Worm (Caenorhabditis elegans): ENCODE measurements around the gene rsp-8.

The rsp-8 gene

DNA sequence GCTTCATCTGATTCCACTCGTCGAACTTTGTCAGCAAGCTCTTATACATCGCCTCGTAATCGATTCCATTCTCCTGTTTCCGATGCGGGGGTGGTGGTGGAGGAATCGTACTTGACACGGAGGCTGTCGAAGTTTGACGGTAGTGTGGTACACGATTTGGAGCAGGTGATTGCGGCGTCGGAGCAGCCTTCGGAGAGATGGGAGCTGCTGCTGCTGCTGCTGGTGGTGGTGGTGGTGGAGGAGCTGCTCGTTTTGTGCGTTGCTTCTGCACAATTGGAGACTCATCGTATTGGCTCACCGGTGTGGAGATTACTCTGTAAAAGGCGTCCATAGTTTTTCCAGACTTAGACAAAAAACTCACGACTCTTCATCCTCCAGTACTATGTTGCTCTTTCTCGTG lies 48.0 kb downstream of the rsp-8 start:
- TF ChIP-seq zfh-2 (GFP tag; conservative IDR thresholded peaks at IDR 0.05): peak; percentile 81
- peak; percentile 66 for TF ChIP-seq egrh-3 (GFP tag; IDR thresholded peaks at IDR 0.05)
- TF ChIP-seq rec-8 (tag; optimal IDR thresholded peaks at IDR 0.05): no peak
- 0 out of 2 replicates have a peak, but pooled peaks have one; percentile 25 for TF ChIP-seq ekl-4 (GFP tag; IDR thresholded peaks at IDR 0.05)

DNA sequence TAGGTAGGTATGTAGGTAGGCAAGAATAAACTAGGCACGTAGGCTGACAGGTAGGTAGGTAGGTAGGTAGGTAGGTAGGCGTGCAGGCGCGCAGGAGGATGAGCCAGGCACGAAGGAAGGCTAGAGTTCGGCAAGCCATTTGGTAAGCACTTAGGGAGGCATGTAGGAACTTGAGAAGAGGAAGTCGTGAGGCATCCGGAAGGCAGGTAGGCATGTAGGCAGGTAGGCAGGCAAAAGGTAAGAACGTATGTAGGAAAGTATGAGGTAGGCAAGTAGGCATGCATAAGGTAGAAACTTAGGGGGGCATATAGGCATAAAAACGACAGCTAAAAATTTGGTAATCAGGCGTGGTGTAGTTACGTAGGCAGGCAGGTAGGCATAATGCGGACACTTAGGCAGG lies 49.9 kb downstream of the rsp-8 start:
- TF ChIP-seq zfh-2 (GFP tag; conservative IDR thresholded peaks at IDR 0.05): 0 out of 2 replicates have a peak, but pooled peaks have one; percentile 23
- TF ChIP-seq atf-7 (tag; optimal IDR thresholded peaks at IDR 0.05): no peak
- no peak for TF ChIP-seq F55B11.4 (tag; optimal IDR thresholded peaks at IDR 0.05; ENCODE audit: borderline replicate concordance, insufficient read depth)
- no peak for TF ChIP-seq ets-4 (GFP tag; optimal IDR thresholded peaks at IDR 0.05)
- TF ChIP-seq fkh-3 (tag; optimal IDR thresholded peaks at IDR 0.05): no peak

ce11 chrIII:11878751-11879150 lies 52.5 kb downstream of the rsp-8 start, which contains the start of gene Y56A3A.6:
Gene Y56A3A.6, minus strand, starts transcription at chrIII:11878803.
- no peak for TF ChIP-seq T07F8.4 (tag; optimal IDR thresholded peaks at IDR 0.05)
- TF ChIP-seq aptf-3 (GFP tag; IDR thresholded peaks at IDR 0.05): no peak
- no peak for TF ChIP-seq let-526 (GFP tag; IDR thresholded peaks at IDR 0.05)
- no peak for TF ChIP-seq pha-4 (tag; optimal IDR thresholded peaks at IDR 0.05)
- no peak for TF ChIP-seq sea-2 (GFP tag; IDR thresholded peaks at IDR 0.05)
- TF ChIP-seq nhr-120 (GFP tag; IDR thresholded peaks at IDR 0.05): no peak
- TF ChIP-seq nhr-90 (tag; optimal IDR thresholded peaks at IDR 0.05): no peak
- no peak for TF ChIP-seq snpc-4 (GFP tag; optimal IDR thresholded peaks at IDR 0.05)
- TF ChIP-seq snpc-4 (tag; optimal IDR thresholded peaks at IDR 0.05): no peak
- TF ChIP-seq K11D2.4 (GFP tag; IDR thresholded peaks at IDR 0.05): no peak
- no peak for TF ChIP-seq mes-4 (tag; optimal IDR thresholded peaks at IDR 0.05)
- no peak for TF ChIP-seq hlh-26 (GFP tag; conservative IDR thresholded peaks at IDR 0.05)
- TF ChIP-seq ztf-6 (GFP tag; IDR thresholded peaks at IDR 0.05): no peak
- no peak for TF ChIP-seq hlh-12 (tag; optimal IDR thresholded peaks at IDR 0.05)
- no peak for TF ChIP-seq attf-5 (GFP tag; optimal IDR thresholded peaks at IDR 0.05)
- TF ChIP-seq Y53F4B.3 (GFP tag; IDR thresholded peaks at IDR 0.05): no peak
- TF ChIP-seq xnd-1 (tag; optimal IDR thresholded peaks at IDR 0.05): no peak
- TF ChIP-seq ceh-100 (GFP tag; IDR thresholded peaks at IDR 0.05): no peak
- TF ChIP-seq rec-8 (tag; optimal IDR thresholded peaks at IDR 0.05): no peak
- TF ChIP-seq dox-1 (GFP tag; IDR thresholded peaks at IDR 0.05): 0 out of 2 replicates have a peak, but pooled peaks have one; percentile 10
- TF ChIP-seq lir-1 (GFP tag; conservative IDR thresholded peaks at IDR 0.05): no peak
- no peak for TF ChIP-seq sdz-38 (tag; optimal IDR thresholded peaks at IDR 0.05)
- TF ChIP-seq akir-1 (GFP tag; optimal IDR thresholded peaks at IDR 0.05): no peak
- TF ChIP-seq pbrm-1 (GFP tag; IDR thresholded peaks at IDR 0.05): no peak
- peak; percentile 54 for TF ChIP-seq nhr-80 (tag; optimal IDR thresholded peaks at IDR 0.05)
- peak; percentile 89 for TF ChIP-seq hmg-1.2 (GFP tag; IDR thresholded peaks at IDR 0.05)
- no peak for TF ChIP-seq F37B4.10 (GFP tag; IDR thresholded peaks at IDR 0.05)
- TF ChIP-seq B0336.3 (GFP tag; IDR thresholded peaks at IDR 0.05): no peak
- TF ChIP-seq repo-1 (tag; optimal IDR thresholded peaks at IDR 0.05): no peak
- no peak for TF ChIP-seq Y56A3A.18 (GFP tag; IDR thresholded peaks at IDR 0.05)
- TF ChIP-seq let-607 (tag; optimal IDR thresholded peaks at IDR 0.05): peak in 1 of 2 experiments; percentile 23
- TF ChIP-seq mxl-1 (tag; optimal IDR thresholded peaks at IDR 0.05): no peak
- TF ChIP-seq snpc-1.3 (tag; optimal IDR thresholded peaks at IDR 0.05; ENCODE audit: insufficient read depth): no peak

All from whole organism, young adult.